Fruit fly (Drosophila melanogaster) whole organism, wandering third instar larva: ENCODE data around the gene CG8209.

ENCODE experiments used
- Abd-B ChIP-seq: fragments of >200 bp; optimal IDR thresholded peaks from 2 replicates; lab custom pipeline; 2017; ENCODE audit warnings: missing biosample characterization, missing genetic modification characterization
- CG32264 ChIP-seq: fragments of 200-800 bp; sonication (Bioruptor generic); optimal IDR thresholded peaks from 2 replicates; lab custom pipeline; 2016; ENCODE audit warnings: missing biosample characterization, missing genetic modification characterization
- CG9705 ChIP-seq: fragments of 200-800 bp; sonication (Bioruptor generic); optimal IDR thresholded peaks from 2 replicates; lab custom pipeline; 2018; ENCODE audit warnings: missing biosample characterization, mild to moderate bottlenecking, missing genetic modification characterization
- CrebA ChIP-seq: fragments of 200-800 bp; sonication (Bioruptor generic); optimal IDR thresholded peaks from 2 replicates; lab custom pipeline; 2016; ENCODE audit warnings: missing biosample characterization, mild to moderate bottlenecking, missing genetic modification characterization, borderline replicate concordance
- Dfd ChIP-seq: fragments of >200 bp; optimal IDR thresholded peaks from 2 replicates; lab custom pipeline; 2017; ENCODE audit warnings: missing biosample characterization, missing genetic modification characterization
- Dif ChIP-seq: fragments of 200-275, 200-300 bp; sonication (Bioruptor generic); optimal IDR thresholded peaks from 2 replicates; lab custom pipeline; 2018; ENCODE audit warnings: missing biosample characterization, missing genetic modification characterization; ENCODE audit not compliant: partially characterized antibody
- GATAd ChIP-seq: sonication (Bioruptor generic); optimal IDR thresholded peaks from 2 replicates; lab custom pipeline; 2016; ENCODE audit warnings: missing biosample characterization, missing genetic modification characterization
- HLH106 ChIP-seq: fragments of 200-800 bp; optimal IDR thresholded peaks from 3 replicates; lab custom pipeline; 2019; ENCODE audit warnings: missing biosample characterization, mild to moderate bottlenecking, missing genetic modification characterization, moderate library complexity
- Hnf4 ChIP-seq: fragments of 200-800 bp; sonication (Bioruptor generic); optimal IDR thresholded peaks from 2 replicates; lab custom pipeline; 2016; ENCODE audit warnings: missing biosample characterization, mild to moderate bottlenecking, missing genetic modification characterization
- Hr78 ChIP-seq: fragments of >200 bp; optimal IDR thresholded peaks from 2 replicates; lab custom pipeline; 2017; ENCODE audit warnings: missing biosample characterization, missing genetic modification characterization
- Hr83 ChIP-seq: fragments of 200-300 bp; sonication (Bioruptor generic); optimal IDR thresholded peaks from 2 replicates; lab custom pipeline; 2016; ENCODE audit warnings: missing biosample characterization, mild to moderate bottlenecking, missing genetic modification characterization, moderate library complexity; ENCODE audit not compliant: poor library complexity, severe bottlenecking
- Jra ChIP-seq: sonication (Bioruptor generic); optimal IDR thresholded peaks from 2 replicates; lab custom pipeline; 2016; ENCODE audit warnings: missing biosample characterization, missing genetic modification characterization
- Mio ChIP-seq: sonication (Bioruptor generic); optimal IDR thresholded peaks from 2 replicates; lab custom pipeline; 2016; ENCODE audit warnings: missing biosample characterization, missing genetic modification characterization
- Myc ChIP-seq: fragments of >200 bp; optimal IDR thresholded peaks from 2 replicates; lab custom pipeline; 2017
- N ChIP-seq: fragments of >200 bp; optimal IDR thresholded peaks from 2 replicates; lab custom pipeline; 2018; ENCODE audit warnings: missing biosample characterization, missing external identifiers, missing genetic modification characterization
- OdsH ChIP-seq: fragments of 200-800 bp; sonication (Bioruptor generic); optimal IDR thresholded peaks from 2 replicates; lab custom pipeline; 2016; ENCODE audit warnings: missing biosample characterization, mild to moderate bottlenecking, missing genetic modification characterization
- Rel ChIP-seq, 2 experiments: fragments of 200-800 bp; sonication (Bioruptor generic) in 1 of 2; optimal IDR thresholded peaks; 2 replicates in 1 of 2; 3 replicates in 1 of 2; lab custom pipeline; 2016 to 2019; ENCODE audit warnings: mild to moderate bottlenecking in 2 of 2, missing biosample characterization in 2 of 2, missing genetic modification characterization in 2 of 2, moderate library complexity in 1 of 2
- Sp1 ChIP-seq: fragments of 200-800 bp; sonication (Bioruptor generic); optimal IDR thresholded peaks from 3 replicates; lab custom pipeline; 2019; ENCODE audit warnings: missing biosample characterization, mild to moderate bottlenecking, missing genetic modification characterization, moderate library complexity
- Vsx2 ChIP-seq: fragments of 200-300, 225-300 bp; sonication (Bioruptor generic); optimal IDR thresholded peaks from 2 replicates; lab custom pipeline; 2018; ENCODE audit warnings: missing biosample characterization, missing genetic modification characterization; ENCODE audit not compliant: partially characterized antibody
- br ChIP-seq: fragments of 200-800 bp; sonication (Bioruptor generic); optimal IDR thresholded peaks from 2 replicates; lab custom pipeline; 2016; ENCODE audit warnings: missing biosample characterization, missing genetic modification characterization
- brk ChIP-seq: fragments of 200-800 bp; sonication (Bioruptor generic); optimal IDR thresholded peaks from 2 replicates; lab custom pipeline; 2016; ENCODE audit warnings: missing biosample characterization, mild to moderate bottlenecking, missing genetic modification characterization
- dl ChIP-seq, 2 experiments: fragments of 175-275, 200-275 bp in 1 of 2; fragments of 200-275 bp in 1 of 2; sonication (Bioruptor generic); optimal IDR thresholded peaks; lab custom pipeline; 2018; ENCODE audit warnings: mild to moderate bottlenecking in 2 of 2, missing biosample characterization in 2 of 2, missing genetic modification characterization in 2 of 2, moderate library complexity in 2 of 2; ENCODE audit not compliant: partially characterized antibody in 2 of 2, insufficient read depth in 1 of 2
- dmrt93B ChIP-seq: fragments of 200-800 bp; sonication (Bioruptor generic); optimal IDR thresholded peaks from 2 replicates; lab custom pipeline; 2018; ENCODE audit warnings: missing biosample characterization, mild to moderate bottlenecking, missing genetic modification characterization
- dsf ChIP-seq: sonication (Bioruptor generic); optimal IDR thresholded peaks from 2 replicates; lab custom pipeline; 2016; ENCODE audit warnings: missing biosample characterization, missing genetic modification characterization, borderline replicate concordance
- ey ChIP-seq: fragments of 200-800 bp; sonication (Bioruptor generic); optimal IDR thresholded peaks from 2 replicates; lab custom pipeline; 2016; ENCODE audit warnings: missing biosample characterization, missing genetic modification characterization
- foxo ChIP-seq, 2 experiments: fragments of 200-800 bp; sonication (Bioruptor generic); optimal IDR thresholded peaks; 2 replicates in 1 of 2; 3 replicates in 1 of 2; lab custom pipeline; 2016 to 2017; ENCODE audit warnings: missing biosample characterization in 2 of 2, missing genetic modification characterization in 2 of 2
- fru ChIP-seq: fragments of 200-800 bp; sonication (Bioruptor generic); optimal IDR thresholded peaks from 3 replicates; lab custom pipeline; 2016; ENCODE audit warnings: missing biosample characterization, mild to moderate bottlenecking, missing genetic modification characterization
- h ChIP-seq: fragments of 200-800 bp; sonication (Bioruptor generic); optimal IDR thresholded peaks from 3 replicates; lab custom pipeline; 2016; ENCODE audit warnings: missing biosample characterization, mild to moderate bottlenecking, missing genetic modification characterization
- jim ChIP-seq: fragments of 175-275, 200-325 bp; sonication (Bioruptor generic); optimal IDR thresholded peaks from 2 replicates; lab custom pipeline; 2016; ENCODE audit warnings: missing biosample characterization, mild to moderate bottlenecking, missing genetic modification characterization
- lola ChIP-seq: fragments of >200 bp; optimal IDR thresholded peaks from 2 replicates; lab custom pipeline; 2017; ENCODE audit warnings: missing biosample characterization, missing genetic modification characterization
- pan ChIP-seq: fragments of >200 bp; optimal IDR thresholded peaks from 2 replicates; lab custom pipeline; 2017
- psq ChIP-seq: fragments of 200-800 bp; sonication (Bioruptor generic); optimal IDR thresholded peaks from 3 replicates; lab custom pipeline; 2017; ENCODE audit warnings: missing biosample characterization, mild to moderate bottlenecking, missing genetic modification characterization, moderate library complexity
- rgr ChIP-seq: fragments of 200-800 bp; sonication (Bioruptor generic); optimal IDR thresholded peaks from 3 replicates; lab custom pipeline; 2016; ENCODE audit warnings: missing biosample characterization, mild to moderate bottlenecking, missing genetic modification characterization
- sage ChIP-seq: fragments of 200-800 bp; sonication (Bioruptor generic); optimal IDR thresholded peaks from 2 replicates; lab custom pipeline; 2016; ENCODE audit warnings: missing biosample characterization, mild to moderate bottlenecking, missing genetic modification characterization
- sv ChIP-seq: fragments of 200-800 bp; sonication (Bioruptor generic); optimal IDR thresholded peaks from 3 replicates; lab custom pipeline; 2016; ENCODE audit warnings: missing biosample characterization, missing genetic modification characterization
- tai ChIP-seq: sonication (Bioruptor generic); optimal IDR thresholded peaks from 2 replicates; lab custom pipeline; 2016; ENCODE audit warnings: missing biosample characterization, missing genetic modification characterization
- usp ChIP-seq: fragments of >200 bp; optimal IDR thresholded peaks from 2 replicates; lab custom pipeline; 2017; ENCODE audit warnings: missing biosample characterization, missing genetic modification characterization
- woc ChIP-seq: sonication (Bioruptor generic); optimal IDR thresholded peaks from 2 replicates; lab custom pipeline; 2016; ENCODE audit warnings: missing biosample characterization, mild to moderate bottlenecking, missing genetic modification characterization

The CG8209 gene

dm6 chr3L:7974671-7975281 lies 1.4 kb upstream of the CG8209 start, which contains the start of gene CG8042:
Gene CG8042 (minus strand): TSS chr3L:7974991.
- no peak for TF ChIP-seq Hr78 (GFP tag; lab: Kevin White, UChicago)
- no peak for TF ChIP-seq fru
- no peak for TF ChIP-seq psq
- no peak for TF ChIP-seq rgr
- TF ChIP-seq Rel (GFP tag; optimal IDR thresholded peaks at IDR 0.05; lab: Kevin White, UChicago): no peak
- peak; percentile 23 for TF ChIP-seq Rel (tag; optimal IDR thresholded peaks at IDR 0.05; lab: Kevin White, UChicago)

dm6 chr3L:7978550-7978776 lies 2.3 kb downstream of the CG8209 start, which contains the start of gene Pop4:
Gene Pop4 (minus strand): TSS chr3L:7978650.
- peak; percentile 45 for TF ChIP-seq sage (GFP tag; lab: Kevin White, UChicago)
- TF ChIP-seq Sp1: no peak
- no peak for TF ChIP-seq HLH106 (tag; lab: Kevin White, UChicago)

- TF ChIP-seq Jra (no peak), h (GFP tag; lab: Kevin White, UChicago) (peak; percentile 51), CG9705 (peak; percentile 16), fru (peak; percentile 9), Rel (GFP tag; optimal IDR thresholded peaks at IDR 0.05; lab: Kevin White, UChicago) (no peak), Rel (tag; optimal IDR thresholded peaks at IDR 0.05; lab: Kevin White, UChicago) (no peak), sage (GFP tag; lab: Kevin White, UChicago) (no peak), GATAd (GFP tag; lab: Kevin White, UChicago) (no peak), Myc (lab: Kevin White, UChicago) (no peak), Dif (no peak), HLH106 (tag; lab: Kevin White, UChicago) (no peak), Hnf4 (GFP tag; lab: Kevin White, UChicago) (peak; percentile 36), br (no peak), OdsH (GFP tag; lab: Kevin White, UChicago) (peak; percentile 13), foxo (GFP tag; optimal IDR thresholded peaks at IDR 0.05; lab: Kevin White, UChicago) (peak in 1 of 2 experiments; percentile 21), psq (no peak), dsf (no peak), Mio (GFP tag; lab: Kevin White, UChicago) (no peak), Dfd (no peak), pan (lab: Kevin White, UChicago) (no peak), CG32264 (no peak), usp (GFP tag; lab: Kevin White, UChicago) (no peak), dl (GFP tag; optimal IDR thresholded peaks at IDR 0.05; lab: Kevin White, UChicago; ENCODE audit: insufficient read depth in 1 of 2, partially characterized antibody in 2 of 2) (no peak), ey (no peak), lola (GFP tag; lab: Kevin White, UChicago) (no peak), sv (GFP tag; lab: Kevin White, UChicago) (no peak), Hr83 (GFP tag; lab: Kevin White, UChicago) (peak; percentile 92), jim (peak; percentile 26), tai (GFP tag; lab: Kevin White, UChicago) (no peak), rgr (peak; percentile 27), N (GFP tag; lab: Kevin White, UChicago) (no peak), Hr78 (GFP tag; lab: Kevin White, UChicago) (no peak), dmrt93B (GFP tag; lab: Kevin White, UChicago) (no peak), brk (GFP tag; lab: Kevin White, UChicago) (no peak), Sp1 (peak; percentile 41), Vsx2 (GFP tag; lab: Kevin White, UChicago) (no peak), Abd-B (no peak), woc (no peak), CrebA (no peak)
- TF ChIP-seq, all 38 proteins: peak for 10
These were observed 2.8 kb downstream of the CG8209 start, which contains the start of gene nmo for dm6 chr3L:7978777-7979649. Gene nmo (plus strand): TSS chr3L:7979046.
